Worm (Caenorhabditis elegans) whole organism, L3 larva: ENCODE measurements around the gene ZK792.7.
A peak's percentile ranks its signal among the peaks of the same experiment; 100 is the strongest.

Source experiments
- ama-1 ChIP-seq: fragments of 150-350 bp; optimal IDR thresholded peaks from 2 replicates; lab custom pipeline; 2018
- ceh-16 ChIP-seq: sonication (generic microtip); optimal IDR thresholded peaks from 2 replicates; lab custom pipeline; 2017; ENCODE audit warnings: missing biosample characterization, missing genetic modification characterization
- ceh-82 ChIP-seq: fragments of 150-350 bp; optimal IDR thresholded peaks from 2 replicates; lab custom pipeline; 2014; ENCODE audit warnings: missing biosample characterization, missing genetic modification characterization
- ceh-9 ChIP-seq: sonication (generic microtip); optimal IDR thresholded peaks from 2 replicates; lab custom pipeline; 2018; ENCODE audit warnings: missing biosample characterization, missing genetic modification characterization
- daf-12 ChIP-seq: fragments of 150-350 bp; optimal IDR thresholded peaks from 2 replicates; lab custom pipeline; 2014; ENCODE audit warnings: missing biosample characterization, missing genetic modification reagents, missing genetic modification characterization
- egl-5 ChIP-seq: fragments of 150-350 bp; optimal IDR thresholded peaks from 2 replicates; lab custom pipeline; 2017; ENCODE audit warnings: missing biosample characterization, missing genetic modification reagents, missing genetic modification characterization, inconsistent platforms
- elt-1 ChIP-seq: fragments of 150-350 bp; optimal IDR thresholded peaks from 2 replicates; lab custom pipeline; 2014; ENCODE audit warnings: missing biosample characterization, missing genetic modification characterization
- elt-2 ChIP-seq: sonication (generic microtip); optimal IDR thresholded peaks from 2 replicates; lab custom pipeline; 2016; ENCODE audit warnings: missing genetic modification reagents, mild to moderate bottlenecking, missing genetic modification characterization, missing compliant biosample characterization
- elt-3 ChIP-seq, 3 experiments: fragments of 150-350 bp in 1 of 3; sonication (generic microtip) in 2 of 3; optimal IDR thresholded peaks; 2 replicates in 2 of 3; 4 replicates in 1 of 3; lab custom pipeline; 2014 to 2017; ENCODE audit warnings: missing biosample characterization in 3 of 3, missing genetic modification characterization in 3 of 3
- eor-1 ChIP-seq, 2 experiments: fragments of 150-350 bp; optimal IDR thresholded peaks; 2 replicates each; lab custom pipeline; 2014 to 2018; ENCODE audit warnings: missing biosample characterization in 2 of 2, missing genetic modification characterization in 2 of 2
- fkh-10 ChIP-seq: sonication (generic microtip); optimal IDR thresholded peaks from 2 replicates; lab custom pipeline; 2017; ENCODE audit warnings: missing biosample characterization, missing genetic modification reagents, missing genetic modification characterization
- fkh-2 ChIP-seq: fragments of 150-350 bp; optimal IDR thresholded peaks from 2 replicates; lab custom pipeline; 2014; ENCODE audit warnings: missing biosample characterization, missing genetic modification reagents, missing genetic modification characterization
- fos-1 ChIP-seq: fragments of 150-350 bp; optimal IDR thresholded peaks from 2 replicates; lab custom pipeline; 2014; ENCODE audit warnings: missing biosample characterization, missing genetic modification characterization
- hmg-11 ChIP-seq: sonication (generic microtip); optimal IDR thresholded peaks from 2 replicates; lab custom pipeline; 2016; ENCODE audit warnings: missing genetic modification characterization, missing compliant biosample characterization
- lin-15B ChIP-seq: fragments of 150-350 bp; optimal IDR thresholded peaks from 2 replicates; lab custom pipeline; 2014; ENCODE audit warnings: missing biosample characterization, missing genetic modification characterization
- lin-39 ChIP-seq: fragments of 150-350 bp; optimal IDR thresholded peaks from 2 replicates; lab custom pipeline; 2018; ENCODE audit warnings: missing biosample characterization, missing genetic modification reagents, missing genetic modification characterization
- lsy-12 ChIP-seq: sonication (generic microtip); optimal IDR thresholded peaks from 2 replicates; lab custom pipeline; 2016; ENCODE audit warnings: mild to moderate bottlenecking, missing genetic modification characterization, missing compliant biosample characterization
- mdl-1 ChIP-seq: fragments of 150-350 bp; optimal IDR thresholded peaks from 2 replicates; lab custom pipeline; 2014; ENCODE audit warnings: missing biosample characterization, missing genetic modification characterization
- mml-1 ChIP-seq: fragments of 150-350 bp; sonication (generic microtip); optimal IDR thresholded peaks from 3 replicates; lab custom pipeline; 2014; ENCODE audit warnings: missing biosample characterization, missing genetic modification characterization
- nfya-1 ChIP-seq: sonication (generic microtip); optimal IDR thresholded peaks from 2 replicates; lab custom pipeline; 2017; ENCODE audit warnings: missing genetic modification characterization, mild to moderate bottlenecking, missing compliant biosample characterization, antibody characterized with exemption, moderate library complexity; ENCODE audit not compliant: insufficient read depth
- nhr-11 ChIP-seq: fragments of 150-350 bp; optimal IDR thresholded peaks from 2 replicates; lab custom pipeline; 2014; ENCODE audit warnings: missing biosample characterization, missing genetic modification characterization
- nhr-237 ChIP-seq: fragments of 150-350 bp; optimal IDR thresholded peaks from 2 replicates; lab custom pipeline; 2014; ENCODE audit warnings: missing biosample characterization, missing genetic modification characterization
- nhr-25 ChIP-seq: sonication (generic microtip); optimal IDR thresholded peaks from 2 replicates; lab custom pipeline; 2017; ENCODE audit warnings: missing biosample characterization, missing genetic modification characterization
- nhr-28 ChIP-seq: fragments of 150-350 bp; optimal IDR thresholded peaks from 2 replicates; lab custom pipeline; 2014; ENCODE audit warnings: missing biosample characterization, missing genetic modification characterization
- nhr-43 ChIP-seq: sonication (generic microtip); optimal IDR thresholded peaks from 2 replicates; lab custom pipeline; 2016; ENCODE audit warnings: mild to moderate bottlenecking, missing genetic modification characterization, missing compliant biosample characterization; ENCODE audit not compliant: poor library complexity, severe bottlenecking
- nhr-76 ChIP-seq: fragments of 150-350 bp; sonication (generic microtip); optimal IDR thresholded peaks from 5 replicates; lab custom pipeline; 2014; ENCODE audit warnings: missing biosample characterization, missing genetic modification characterization
- pha-4 ChIP-seq: fragments of 150-350 bp; optimal IDR thresholded peaks from 2 replicates; lab custom pipeline; 2014; ENCODE audit warnings: missing biosample characterization, missing genetic modification reagents, missing genetic modification characterization
- pqm-1 ChIP-seq: fragments of 150-350 bp; optimal IDR thresholded peaks from 2 replicates; lab custom pipeline; 2017; ENCODE audit warnings: missing biosample characterization, missing genetic modification characterization, inconsistent platforms
- sea-2 ChIP-seq: fragments of 150-350 bp; sonication (generic microtip); optimal IDR thresholded peaks from 4 replicates; lab custom pipeline; 2014; ENCODE audit warnings: missing biosample characterization, missing genetic modification reagents, missing genetic modification characterization
- skn-1 ChIP-seq: fragments of 150-350 bp; optimal IDR thresholded peaks from 2 replicates; lab custom pipeline; 2014; ENCODE audit warnings: missing biosample characterization, missing genetic modification characterization
- tbx-2 ChIP-seq: sonication (generic microtip); optimal IDR thresholded peaks from 2 replicates; lab custom pipeline; 2016; ENCODE audit warnings: mild to moderate bottlenecking, missing genetic modification characterization, missing compliant biosample characterization
- unc-39 ChIP-seq: sonication (generic microtip); optimal IDR thresholded peaks from 4 replicates; lab custom pipeline; 2017; ENCODE audit warnings: missing biosample characterization, missing genetic modification characterization
- unc-62 ChIP-seq: fragments of 150-350 bp; sonication (generic microtip); optimal IDR thresholded peaks from 4 replicates; lab custom pipeline; 2014; ENCODE audit warnings: missing biosample characterization, missing genetic modification reagents, missing genetic modification characterization
- zag-1 ChIP-seq: fragments of 150-350 bp; optimal IDR thresholded peaks from 2 replicates; lab custom pipeline; 2014; ENCODE audit warnings: missing biosample characterization, missing genetic modification characterization
- ztf-11 ChIP-seq: fragments of 150-350 bp; optimal IDR thresholded peaks from 2 replicates; lab custom pipeline; 2014; ENCODE audit warnings: missing biosample characterization, missing genetic modification characterization

Gene ZK792.7

DNA sequence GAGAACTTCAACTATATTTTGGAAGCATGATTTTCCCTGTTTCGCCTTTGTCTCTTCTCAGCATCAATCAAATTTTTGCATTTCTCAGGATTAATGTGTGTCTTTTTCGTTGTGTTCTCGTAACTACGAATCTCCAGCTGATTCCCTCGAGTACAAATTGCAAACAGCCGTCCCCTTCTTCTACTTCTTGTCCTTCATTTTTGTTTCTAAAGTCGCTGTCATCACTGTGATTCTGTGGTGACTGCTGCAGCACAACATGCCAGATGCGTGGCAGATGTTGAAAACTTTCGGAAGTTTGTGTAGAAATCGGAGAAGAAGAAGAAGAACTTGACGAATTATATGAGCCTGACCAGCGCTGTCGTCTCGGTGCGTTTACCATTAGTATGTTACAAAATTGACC, 19.0 kb downstream of the ZK792.7 start:
- TF ChIP-seq elt-2 (no peak), unc-62 (GFP tag; lab: Kevin White, UChicago) (peak; percentile 9), nfya-1 (tag; lab: Kevin White, UChicago) (no peak), pqm-1 (tag; lab: Kevin White, UChicago) (no peak), ceh-16 (tag; lab: Kevin White, UChicago) (no peak), nhr-25 (no peak), mml-1 (tag; lab: Kevin White, UChicago) (no peak), pha-4 (no peak), nhr-28 (no peak), lsy-12 (tag; lab: Kevin White, UChicago) (no peak), nhr-43 (tag; lab: Kevin White, UChicago) (no peak), lin-39 (peak; percentile 51), fkh-2 (tag; lab: Kevin White, UChicago) (no peak)

DNA sequence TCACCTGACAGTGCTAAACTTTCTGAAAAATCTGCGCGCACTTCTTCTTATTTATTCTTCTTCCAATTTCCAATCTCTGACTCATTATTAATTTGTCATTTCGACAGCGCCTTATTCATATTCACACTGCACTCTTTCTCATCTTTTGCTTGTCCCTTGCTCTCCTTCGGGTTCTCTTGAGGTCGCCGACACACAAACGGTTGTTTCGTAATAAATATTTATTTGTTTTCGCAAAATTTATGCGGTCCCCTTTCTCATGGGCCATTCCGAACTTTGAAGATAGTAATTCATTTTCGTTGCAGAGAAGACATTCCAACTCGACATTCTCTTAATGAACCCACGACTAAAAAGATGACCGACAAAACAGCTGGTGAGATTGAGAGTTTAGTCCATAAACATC, 20.5 kb downstream of the ZK792.7 start, which contains the start of gene magi-1:
Gene magi-1 (plus strand): TSS at position 301 of the 400 bp plus-strand sequence.
- no peak for TF ChIP-seq lin-15B
- TF ChIP-seq elt-3 (tag; optimal IDR thresholded peaks at IDR 0.05; lab: Kevin White, UChicago), result no peak
- TF ChIP-seq mdl-1 (tag; lab: Kevin White, UChicago), result no peak
- no peak for TF ChIP-seq unc-39 (tag; lab: Kevin White, UChicago)
- no peak for TF ChIP-seq eor-1 (tag; optimal IDR thresholded peaks at IDR 0.05; lab: Kevin White, UChicago)
- TF ChIP-seq ztf-11 (tag; lab: Kevin White, UChicago), result no peak
- TF ChIP-seq zag-1 (tag; lab: Kevin White, UChicago), result no peak
- no peak for TF ChIP-seq skn-1 (tag; lab: Kevin White, UChicago)

DNA sequence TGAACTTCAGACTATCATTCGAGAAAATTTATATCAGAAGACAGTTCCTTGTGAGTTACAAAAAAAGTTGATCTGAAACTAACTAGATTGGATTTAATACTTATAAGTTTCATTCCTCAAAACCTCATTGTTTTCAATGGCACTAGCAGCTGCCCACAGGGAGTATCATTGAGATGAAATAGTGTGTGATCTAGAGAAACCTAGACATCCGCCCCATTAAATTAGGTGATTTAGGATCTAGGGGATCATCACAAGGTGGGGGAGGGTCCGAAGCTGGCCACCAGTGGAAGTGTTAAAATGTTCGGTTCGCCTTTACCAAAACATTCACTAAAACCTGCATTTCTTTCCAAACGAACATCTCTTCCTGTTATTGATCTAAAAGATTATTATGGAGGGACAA, 22.2 kb downstream of the ZK792.7 start:
- TF ChIP-seq lin-15B (no peak), daf-12 (no peak), ama-1 (no peak), nhr-43 (tag; lab: Kevin White, UChicago) (no peak), nhr-76 (tag; lab: Kevin White, UChicago) (no peak), unc-39 (tag; lab: Kevin White, UChicago) (no peak), egl-5 (tag; lab: Kevin White, UChicago) (peak; percentile 70)
- TF ChIP-seq, all 47 proteins: peak for 1

DNA sequence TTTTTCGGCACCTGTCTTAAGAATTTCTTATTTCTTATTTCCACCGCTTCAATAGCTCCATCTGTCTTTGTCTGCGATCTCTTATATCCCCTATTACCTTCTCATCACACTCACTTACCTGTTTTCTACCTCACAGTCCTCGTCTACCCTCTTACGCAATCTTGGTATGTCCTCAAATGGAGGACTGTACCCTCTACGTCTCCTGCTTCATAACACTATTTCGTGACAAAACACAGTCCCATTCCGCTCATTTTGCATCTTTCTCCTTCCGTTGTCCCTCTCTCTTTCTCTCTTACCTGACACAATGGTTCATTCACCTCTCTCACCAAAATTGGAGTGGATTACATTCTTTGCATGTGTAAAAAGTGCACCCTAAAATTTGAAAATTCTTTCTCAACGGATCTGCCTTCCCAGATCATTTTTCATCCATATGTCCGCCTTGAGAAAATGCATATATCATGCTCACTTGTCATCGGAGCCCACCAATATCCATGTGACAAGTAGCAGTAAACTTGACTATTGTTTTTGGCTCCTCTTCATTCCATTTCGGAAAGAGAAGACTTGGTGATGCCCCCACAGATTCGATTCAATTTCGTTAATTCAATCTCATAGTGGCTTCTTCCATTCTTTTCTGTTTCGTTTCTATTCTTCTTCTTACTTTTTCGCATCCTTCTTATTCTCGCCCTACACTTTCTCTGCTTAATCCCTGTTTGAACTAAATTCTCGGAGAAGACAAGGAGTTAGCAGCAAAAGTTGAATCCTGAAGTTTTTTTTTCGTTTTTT, 23.0 kb downstream of the ZK792.7 start:
- TF ChIP-seq tbx-2 (tag; lab: Kevin White, UChicago) (no peak), daf-12 (no peak), hmg-11 (tag; lab: Kevin White, UChicago) (peak; percentile 19), fkh-10 (peak; percentile 18), lin-15B (no peak), nhr-28 (no peak), sea-2 (no peak), eor-1 (tag; optimal IDR thresholded peaks at IDR 0.05; lab: Kevin White, UChicago) (no peak), fos-1 (tag; lab: Kevin White, UChicago) (no peak), pha-4 (no peak), nhr-237 (no peak), nhr-25 (peak; percentile 20), elt-1 (tag; lab: Kevin White, UChicago) (no peak), ceh-82 (tag; lab: Kevin White, UChicago) (no peak), nhr-11 (tag; lab: Kevin White, UChicago) (no peak), lsy-12 (tag; lab: Kevin White, UChicago) (no peak), ceh-9 (tag; lab: Kevin White, UChicago) (no peak), fkh-2 (tag; lab: Kevin White, UChicago) (no peak), egl-5 (tag; lab: Kevin White, UChicago) (no peak)
